Fruit fly (Drosophila melanogaster): ENCODE data around the gene CG42680.

CG42680 gene

DNA sequence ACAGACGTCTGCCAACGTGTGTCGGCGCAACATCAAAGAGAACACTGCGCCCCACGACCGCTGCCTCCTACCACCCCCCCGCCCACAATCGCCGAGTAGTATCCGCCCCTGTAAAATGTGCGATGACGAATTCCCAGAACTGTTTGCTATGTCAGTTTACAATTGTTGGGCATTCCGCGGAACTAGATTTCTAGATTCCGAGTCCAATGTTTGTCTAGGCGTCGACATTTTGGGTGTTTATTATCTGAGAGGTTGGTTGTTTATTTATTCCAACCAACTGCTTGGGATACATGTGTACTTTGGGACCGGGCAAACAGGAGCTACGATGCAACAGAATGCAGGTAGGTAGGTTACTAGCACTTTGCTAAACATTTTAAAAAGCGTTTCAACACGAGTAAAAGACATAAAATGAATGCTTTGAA lies 42.7 kb downstream of the CG42680 start (continued):
- TF ChIP-seq D19A (tag; optimal IDR thresholded peaks at IDR 0.05) = peak; percentile 38
- peak; percentile 37 for TF ChIP-seq CoRest (tag; optimal IDR thresholded peaks at IDR 0.05)
- TF ChIP-seq mirr (GFP tag; optimal IDR thresholded peaks at IDR 0.05) = no peak
- TF ChIP-seq chinmo (GFP tag; IDR thresholded peaks at IDR 0.05; ENCODE audit: partially characterized antibody) = no peak
- no peak for TF ChIP-seq Fer3 (tag; optimal IDR thresholded peaks at IDR 0.05)
- no peak for TF ChIP-seq CG13287 (GFP tag; IDR thresholded peaks at IDR 0.05; ENCODE audit: partially characterized antibody)
- no peak for TF ChIP-seq CG11504 (tag; optimal IDR thresholded peaks at IDR 0.05)
- TF ChIP-seq CG13624 (GFP tag; optimal IDR thresholded peaks at IDR 0.05) = no peak
- TF ChIP-seq CG2202 (tag; optimal IDR thresholded peaks at IDR 0.05) = peak; percentile 91
- TF ChIP-seq gsb (GFP tag; IDR thresholded peaks at IDR 0.05) = no peak
- peak; percentile 55 for TF ChIP-seq tio (GFP tag; optimal IDR thresholded peaks at IDR 0.05)
- TF ChIP-seq pros (GFP tag; optimal IDR thresholded peaks at IDR 0.05) = peak; percentile 36
- peak; percentile 26 for TF ChIP-seq CG18476 (GFP tag; optimal IDR thresholded peaks at IDR 0.05)
- no peak for TF ChIP-seq bbx (GFP tag; IDR thresholded peaks at IDR 0.05; ENCODE audit: partially characterized antibody)
- peak; percentile 32 for TF ChIP-seq CG13775 (GFP tag; optimal IDR thresholded peaks at IDR 0.05)
- peak; percentile 43 for TF ChIP-seq CG5180 (GFP tag; optimal IDR thresholded peaks at IDR 0.05)
- no peak for TF ChIP-seq pita (GFP tag; optimal IDR thresholded peaks at IDR 0.05)
- TF ChIP-seq CG15514 (GFP tag; optimal IDR thresholded peaks at IDR 0.05) = no peak
- no peak for TF ChIP-seq CG1832 (GFP tag; optimal IDR thresholded peaks at IDR 0.05)
- peak; percentile 39 for TF ChIP-seq ATbp (GFP tag; optimal IDR thresholded peaks at IDR 0.05)
- TF ChIP-seq CG13894 (tag; optimal IDR thresholded peaks at IDR 0.05) = no peak
- TF ChIP-seq row (GFP tag; IDR thresholded peaks at IDR 0.05) = no peak
- TF ChIP-seq sna (GFP tag; IDR thresholded peaks at IDR 0.05; ENCODE audit: partially characterized antibody) = no peak
- TF ChIP-seq zfh1 (GFP tag; IDR thresholded peaks at IDR 0.05) = peak; percentile 81
- TF ChIP-seq CG7987 (GFP tag; optimal IDR thresholded peaks at IDR 0.05) = peak; percentile 66
- peak; percentile 60; the same call in 2 of the 3 replicates for TF ChIP-seq ci (GFP tag; IDR thresholded peaks at IDR 0.05)
- TF ChIP-seq wor (GFP tag; IDR thresholded peaks at IDR 0.05) = no peak
- peak; percentile 86 for TF ChIP-seq Xrp1 (GFP tag; IDR thresholded peaks at IDR 0.05)
- TF ChIP-seq CG31365 (tag; optimal IDR thresholded peaks at IDR 0.05) = no peak
- TF ChIP-seq Rx (GFP tag; IDR thresholded peaks at IDR 0.05) = no peak
- peak; percentile 70 for TF ChIP-seq org-1 (GFP tag; optimal IDR thresholded peaks at IDR 0.05)
- no peak for TF ChIP-seq HLH3B (GFP tag; IDR thresholded peaks at IDR 0.05)
- TF ChIP-seq CG1024 (GFP tag; IDR thresholded peaks at IDR 0.05) = peak; percentile 42; the same call in 1 of the 2 replicates
- no peak for TF ChIP-seq CG16813 (GFP tag; IDR thresholded peaks at IDR 0.05; ENCODE audit: partially characterized antibody)
- TF ChIP-seq ewg (GFP tag; optimal IDR thresholded peaks at IDR 0.05) = peak; percentile 21
- no peak for TF ChIP-seq Neu2 (GFP tag; optimal IDR thresholded peaks at IDR 0.05; ENCODE audit: borderline replicate concordance)
- peak; percentile 45 for TF ChIP-seq YL-1 (GFP tag; optimal IDR thresholded peaks at IDR 0.05)
- peak; percentile 81 for TF ChIP-seq CG2875 (GFP tag; optimal IDR thresholded peaks at IDR 0.05)
- TF ChIP-seq CG3995 (GFP tag; optimal IDR thresholded peaks at IDR 0.05) = no peak
- no peak for TF ChIP-seq ind (GFP tag; optimal IDR thresholded peaks at IDR 0.05)
- TF ChIP-seq D (optimal IDR thresholded peaks at IDR 0.05) = no peak
- TF ChIP-seq D (GFP tag; optimal IDR thresholded peaks at IDR 0.05) = peak; percentile 18
- no peak for TF ChIP-seq fru (optimal IDR thresholded peaks at IDR 0.05)
- TF ChIP-seq Sin3A (optimal IDR thresholded peaks at IDR 0.05) = no peak
- peak; percentile 73; the same call in 1 of the 2 replicates for TF ChIP-seq Awh (GFP tag; IDR thresholded peaks at IDR 0.05)
- TF ChIP-seq sim (GFP tag; IDR thresholded peaks at IDR 0.05) = peak; percentile 12; the same call in 1 of the 2 replicates
- peak; percentile 88 for TF ChIP-seq sens (GFP tag)
- no peak for TF ChIP-seq HLH54F (GFP tag; optimal IDR thresholded peaks at IDR 0.05)
- peak; percentile 62 for TF ChIP-seq CG4707 (GFP tag; optimal IDR thresholded peaks at IDR 0.05)
- no peak for TF ChIP-seq TFAM (GFP tag; optimal IDR thresholded peaks at IDR 0.05)
- no peak for TF ChIP-seq PHDP (tag; optimal IDR thresholded peaks at IDR 0.05)
- TF ChIP-seq yki (optimal IDR thresholded peaks at IDR 0.05) = no peak
